Fruit fly (Drosophila melanogaster): ENCODE measurements around the gene CG12121.

CG12121 gene

DNA sequence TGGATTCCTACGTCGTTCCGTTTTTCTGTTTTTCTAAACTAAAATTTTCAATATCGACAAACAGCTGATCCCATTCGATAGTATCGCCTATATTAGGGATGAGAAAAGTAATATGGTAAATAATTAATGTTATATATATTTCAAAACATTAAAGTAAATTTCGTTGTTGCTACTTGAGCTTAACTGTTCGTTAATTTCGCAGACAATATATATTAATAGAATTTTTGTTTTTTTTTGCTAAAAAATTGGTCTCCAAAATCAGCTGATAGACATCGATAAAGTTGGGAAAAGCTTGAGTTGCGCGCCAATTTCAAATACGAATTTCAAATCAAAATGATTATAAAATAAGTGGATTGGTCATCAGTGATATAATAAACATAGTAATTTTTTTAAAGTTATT lies 35.8 kb downstream of the CG12121 start, which contains the start of gene CG12118 (continued):
- TF ChIP-seq CG17186 (GFP tag; optimal IDR thresholded peaks at IDR 0.05) (peak; percentile 38), psq (GFP tag; optimal IDR thresholded peaks at IDR 0.05) (peak; percentile 30), CG7271 (tag; optimal IDR thresholded peaks at IDR 0.05) (peak; percentile 3), ato (GFP tag; IDR thresholded peaks at IDR 0.05; ENCODE audit: partially characterized antibody) (peak; percentile 65), nom (GFP tag; optimal IDR thresholded peaks at IDR 0.05) (no peak), Mes4 (GFP tag; optimal IDR thresholded peaks at IDR 0.05) (no peak), Doc3 (GFP tag; IDR thresholded peaks at IDR 0.05; ENCODE audit: partially characterized antibody) (peak; percentile 95), H15 (GFP tag; IDR thresholded peaks at IDR 0.05) (peak; percentile 71), bsh (GFP tag; optimal IDR thresholded peaks at IDR 0.05) (peak in 1 of 2 experiments; percentile 84), CG9797 (GFP tag; optimal IDR thresholded peaks at IDR 0.05) (peak; percentile 2), CG3163 (GFP tag; optimal IDR thresholded peaks at IDR 0.05) (no peak), Rx (GFP tag; IDR thresholded peaks at IDR 0.05) (peak; percentile 45; the same call in 1 of the 2 replicates), CG2116 (GFP tag; optimal IDR thresholded peaks at IDR 0.05) (peak; percentile 88), Side (GFP tag; optimal IDR thresholded peaks at IDR 0.05) (peak; percentile 3), HHEX (GFP tag; optimal IDR thresholded peaks at IDR 0.05) (peak; percentile 19), CG30431 (GFP tag; optimal IDR thresholded peaks at IDR 0.05) (peak; percentile 8), nerfin-2 (GFP tag; IDR thresholded peaks at IDR 0.05; ENCODE audit: partially characterized antibody) (peak; percentile 89), emc (GFP tag; optimal IDR thresholded peaks at IDR 0.05) (no peak), croc (GFP tag; conservative IDR thresholded peaks at IDR 0.05) (peak; percentile 39; the same call in 2 of the 3 replicates), tup (GFP tag; optimal IDR thresholded peaks at IDR 0.05) (peak; percentile 34), wor (GFP tag; IDR thresholded peaks at IDR 0.05) (peak; percentile 67), CG10321 (GFP tag; IDR thresholded peaks at IDR 0.05) (peak; percentile 56; the same call in 1 of the 2 replicates), Dfd (GFP tag; optimal IDR thresholded peaks at IDR 0.05) (no peak), aop (GFP tag; IDR thresholded peaks at IDR 0.05) (no peak), CG15696 (tag; optimal IDR thresholded peaks at IDR 0.05) (peak; percentile 62), p53 (GFP tag; optimal IDR thresholded peaks at IDR 0.05) (no peak), Nf-YC (tag; optimal IDR thresholded peaks at IDR 0.05) (peak; percentile 51), CG17612 (GFP tag; IDR thresholded peaks at IDR 0.05) (peak; percentile 65), Doc2 (GFP tag; IDR thresholded peaks at IDR 0.05) (no peak), CG14667 (GFP tag; IDR thresholded peaks at IDR 0.05) (peak; percentile 57; the same call in 1 of the 2 replicates), CG14965 (GFP tag; optimal IDR thresholded peaks at IDR 0.05; ENCODE audit: borderline replicate concordance) (no peak), Hr39 (optimal IDR thresholded peaks at IDR 0.05) (no peak), Tbp (GFP tag; optimal IDR thresholded peaks at IDR 0.05) (no peak), CG10209 (GFP tag; optimal IDR thresholded peaks at IDR 0.05) (peak; percentile 80), vvl (GFP tag; IDR thresholded peaks at IDR 0.05) (peak; percentile 91), Fer1 (GFP tag; optimal IDR thresholded peaks at IDR 0.05) (peak; percentile 70), CG3065 (GFP tag; optimal IDR thresholded peaks at IDR 0.05) (peak; percentile 59), Neu2 (GFP tag; optimal IDR thresholded peaks at IDR 0.05; ENCODE audit: borderline replicate concordance) (no peak), dpn (GFP tag; optimal IDR thresholded peaks at IDR 0.05) (peak; percentile 21 to 88), MTF-1 (GFP tag; optimal IDR thresholded peaks at IDR 0.05; ENCODE audit: borderline replicate concordance) (no peak), Rfx (GFP tag; IDR thresholded peaks at IDR 0.05) (peak; percentile 78), Dip3 (GFP tag; optimal IDR thresholded peaks at IDR 0.05) (peak; percentile 35), CG34224 (GFP tag; IDR thresholded peaks at IDR 0.05; ENCODE audit: partially characterized antibody) (peak; percentile 91), gsb (GFP tag; IDR thresholded peaks at IDR 0.05) (peak; percentile 33; the same call in 1 of the 2 replicates), CG15011 (GFP tag; optimal IDR thresholded peaks at IDR 0.05) (peak; percentile 20), pzg (GFP tag; optimal IDR thresholded peaks at IDR 0.05) (peak; percentile 49), vfl (GFP tag; optimal IDR thresholded peaks at IDR 0.05) (peak; percentile 67), Atf-2 (GFP tag; optimal IDR thresholded peaks at IDR 0.05) (peak; percentile 9), CG30403 (GFP tag; optimal IDR thresholded peaks at IDR 0.05) (peak; percentile 92), CG9609 (GFP tag; optimal IDR thresholded peaks at IDR 0.05) (peak; percentile 7), Atf3 (GFP tag; optimal IDR thresholded peaks at IDR 0.05) (no peak)

Measured in whole organism, embryonic.